Worm (Caenorhabditis elegans): ENCODE results near the gene C31C9.7.
"Not testable (repeated sequence)": the region's sequence is repeated elsewhere in the genome, so short reads cannot be mapped to it uniquely, and the experiment has no call there.

C31C9.7 gene

DNA sequence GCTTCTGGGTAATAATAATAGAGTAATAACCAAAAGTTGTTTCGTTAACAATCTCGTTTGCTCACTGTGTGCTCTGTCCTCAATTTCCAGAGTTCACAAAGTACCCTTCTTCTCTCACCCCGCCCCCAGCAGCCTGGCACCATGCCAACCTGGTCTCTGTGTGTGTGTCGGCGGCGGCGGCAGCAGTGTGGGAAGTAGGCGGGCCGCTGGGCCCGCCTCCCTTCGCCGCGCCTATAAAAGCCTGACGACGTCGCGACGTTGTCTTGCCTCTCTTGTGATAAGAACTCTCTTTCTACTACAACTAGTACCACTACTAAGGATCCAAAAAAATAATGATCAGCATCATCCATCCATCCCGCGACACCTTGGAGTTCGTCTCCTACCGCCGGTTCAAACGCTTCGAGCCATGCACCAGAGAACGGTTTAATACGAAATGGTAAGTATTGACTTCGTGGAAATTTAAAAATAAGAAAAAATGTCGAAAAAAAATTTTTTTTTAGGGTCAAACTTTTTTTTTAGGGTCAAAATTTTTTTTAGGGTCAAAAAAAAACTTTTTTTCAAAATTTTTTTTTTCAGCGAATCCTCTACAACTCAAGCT, at the start of gene C31C9.7:
TSS of gene C31C9.7 (plus strand) at position 261 of the 598 bp plus-strand sequence.
- TF ChIP-seq W03F9.2 (tag; optimal IDR thresholded peaks at IDR 0.05) (no peak), him-1 (tag; optimal IDR thresholded peaks at IDR 0.05) (no peak), dao-5 (tag; optimal IDR thresholded peaks at IDR 0.05) (no peak)

DNA sequence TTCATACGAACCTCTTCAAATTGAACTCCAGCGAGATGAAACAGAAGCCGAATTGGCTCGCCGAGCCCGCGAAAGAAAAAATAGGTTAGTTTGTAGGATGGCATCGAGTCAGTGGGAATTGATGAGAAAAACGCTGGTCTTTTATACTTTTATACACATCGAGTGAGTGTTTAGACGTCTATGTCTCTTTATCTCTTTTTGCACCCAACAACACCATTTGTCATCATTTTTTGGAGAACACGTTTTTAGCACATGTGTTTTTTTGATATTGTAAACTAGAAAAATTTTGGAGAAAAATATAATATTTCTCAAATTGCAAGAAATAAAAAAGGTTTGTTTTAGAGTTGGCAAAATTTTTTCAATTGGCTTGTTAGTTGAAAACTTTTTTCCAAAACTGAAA, 44.6 kb upstream of the C31C9.7 start, which contains the start of gene gst-16:
TSS of gene gst-16 (minus strand) at position 111 of the 400 bp plus-strand sequence.
- no peak for TF ChIP-seq W03F9.2 (tag; optimal IDR thresholded peaks at IDR 0.05)
- TF ChIP-seq him-1 (tag; optimal IDR thresholded peaks at IDR 0.05): no peak
- no peak for TF ChIP-seq dao-5 (tag; optimal IDR thresholded peaks at IDR 0.05)

DNA sequence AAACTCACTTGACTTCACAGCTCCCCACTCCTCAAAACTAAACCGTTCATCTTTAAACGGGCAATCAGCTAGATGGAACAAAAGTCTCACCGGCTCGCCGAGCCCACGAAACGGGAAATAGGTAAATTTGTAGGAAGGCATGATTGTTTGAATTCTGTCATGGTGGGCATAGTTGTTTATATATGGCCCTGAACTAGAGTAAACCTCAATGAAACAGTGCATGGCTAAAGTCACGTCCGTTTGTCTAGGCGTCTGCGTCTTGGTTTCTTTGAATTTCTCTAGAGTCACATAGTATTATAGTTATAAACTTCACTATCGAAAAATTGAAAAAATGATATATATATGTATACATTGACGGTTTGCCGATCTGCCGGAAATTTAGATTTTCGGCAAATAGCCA, 41.9 kb upstream of the C31C9.7 start, which contains the start of gene gst-19:
TSS of gene gst-19 (minus strand) at position 145 of the 400 bp plus-strand sequence.
- TF ChIP-seq him-1 (tag; optimal IDR thresholded peaks at IDR 0.05) (no peak), dao-5 (tag; optimal IDR thresholded peaks at IDR 0.05) (no peak), W03F9.2 (tag; optimal IDR thresholded peaks at IDR 0.05) (no peak)

DNA sequence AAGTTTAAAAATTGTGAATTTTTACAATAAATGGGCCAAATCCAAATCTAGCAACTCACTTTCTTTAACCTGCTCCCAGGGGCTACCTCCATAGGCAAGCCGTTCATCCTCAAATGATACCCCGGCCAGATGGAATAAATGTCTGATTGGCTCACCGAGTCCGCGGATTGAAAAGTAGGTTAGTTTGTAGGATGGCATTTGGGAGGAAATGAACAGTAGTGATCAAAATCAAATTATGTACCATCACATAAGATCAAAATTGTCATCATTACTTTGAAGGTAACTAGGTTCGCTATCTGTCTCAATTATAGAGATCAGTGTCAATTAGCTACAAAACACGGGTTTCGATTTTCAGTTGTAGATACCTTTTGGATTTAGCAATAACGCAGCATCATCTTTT, 38.2 kb upstream of the C31C9.7 start, which contains the start of the genes gst-17 and gst-18:
TSS of gene gst-17 (minus strand) at position 101 of the 400 bp plus-strand sequence.
TSS of gene gst-18 (minus strand) at position 198 of the 400 bp plus-strand sequence.
- TF ChIP-seq W03F9.2 (tag; optimal IDR thresholded peaks at IDR 0.05): no peak
- no peak for TF ChIP-seq dao-5 (tag; optimal IDR thresholded peaks at IDR 0.05)
- no peak for TF ChIP-seq him-1 (tag; optimal IDR thresholded peaks at IDR 0.05)

DNA sequence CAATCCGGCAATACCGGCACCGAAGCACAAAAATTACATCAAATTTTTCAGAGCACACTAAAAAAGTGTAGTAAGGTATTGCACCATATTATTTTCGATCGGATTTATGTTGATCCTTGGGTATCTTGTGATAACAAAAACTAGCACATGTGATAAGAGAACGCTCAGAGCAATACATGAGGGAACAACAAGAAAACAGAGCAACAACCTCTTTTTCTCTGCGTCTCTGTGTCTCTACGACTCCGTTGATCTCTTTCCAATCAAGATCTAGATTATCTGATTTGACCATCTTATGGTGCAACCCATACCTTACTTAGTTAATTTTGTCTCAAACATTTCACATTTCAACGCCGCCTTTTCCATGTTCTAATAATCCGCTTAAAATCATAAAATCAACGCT, 36.7 kb upstream of the C31C9.7 start, which contains the start of gene tag-10:
TSS of gene tag-10 (plus strand) at position 347 of the 400 bp plus-strand sequence.
- TF ChIP-seq him-1 (tag; optimal IDR thresholded peaks at IDR 0.05): no peak
- TF ChIP-seq dao-5 (tag; optimal IDR thresholded peaks at IDR 0.05): no peak
- TF ChIP-seq W03F9.2 (tag; optimal IDR thresholded peaks at IDR 0.05): no peak

DNA sequence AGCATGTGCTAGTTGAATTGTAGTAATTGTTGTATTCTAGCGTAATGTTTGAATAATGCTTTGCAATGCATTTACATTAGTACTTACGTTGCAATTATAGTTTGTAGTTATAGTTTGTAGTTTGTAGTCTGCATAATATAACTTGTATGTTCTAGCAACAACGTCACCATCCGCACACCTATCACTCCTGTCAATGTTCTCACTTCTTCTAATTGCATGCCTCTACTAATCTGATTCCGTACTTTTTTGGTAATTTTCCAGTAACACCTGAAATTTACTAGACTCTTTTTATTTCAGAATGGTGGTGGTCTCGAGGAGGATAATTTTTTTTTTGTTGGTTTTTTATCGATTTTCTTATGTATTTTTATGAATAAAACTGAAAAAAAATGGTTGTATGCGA, 32.3 kb upstream of the C31C9.7 start:
- TF ChIP-seq W03F9.2 (tag; optimal IDR thresholded peaks at IDR 0.05) (no peak), him-1 (tag; optimal IDR thresholded peaks at IDR 0.05) (no peak), dao-5 (tag; optimal IDR thresholded peaks at IDR 0.05) (no peak)

DNA sequence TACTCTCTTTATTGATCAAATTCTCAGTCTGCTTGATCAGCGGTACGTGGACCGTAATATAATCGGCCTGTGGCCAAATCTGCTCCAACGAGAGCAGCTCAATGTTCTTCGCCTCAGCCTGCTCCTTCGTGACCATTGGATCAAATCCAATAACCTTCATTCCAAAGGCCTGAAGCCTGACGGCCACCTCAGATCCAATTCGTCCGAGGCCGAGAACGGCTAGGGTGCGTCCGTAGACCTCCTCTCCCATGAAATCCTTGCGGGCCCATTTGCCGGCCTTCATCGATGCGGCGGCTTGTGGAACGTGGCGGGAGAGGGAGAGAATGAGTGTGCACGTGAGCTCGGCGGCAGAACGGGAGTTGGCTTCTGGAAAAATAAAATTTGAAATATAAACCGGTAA, 31.4 kb upstream of the C31C9.7 start:
- no peak for TF ChIP-seq W03F9.2 (tag; optimal IDR thresholded peaks at IDR 0.05)
- TF ChIP-seq dao-5 (tag; optimal IDR thresholded peaks at IDR 0.05): no peak
- TF ChIP-seq him-1 (tag; optimal IDR thresholded peaks at IDR 0.05): no peak

DNA sequence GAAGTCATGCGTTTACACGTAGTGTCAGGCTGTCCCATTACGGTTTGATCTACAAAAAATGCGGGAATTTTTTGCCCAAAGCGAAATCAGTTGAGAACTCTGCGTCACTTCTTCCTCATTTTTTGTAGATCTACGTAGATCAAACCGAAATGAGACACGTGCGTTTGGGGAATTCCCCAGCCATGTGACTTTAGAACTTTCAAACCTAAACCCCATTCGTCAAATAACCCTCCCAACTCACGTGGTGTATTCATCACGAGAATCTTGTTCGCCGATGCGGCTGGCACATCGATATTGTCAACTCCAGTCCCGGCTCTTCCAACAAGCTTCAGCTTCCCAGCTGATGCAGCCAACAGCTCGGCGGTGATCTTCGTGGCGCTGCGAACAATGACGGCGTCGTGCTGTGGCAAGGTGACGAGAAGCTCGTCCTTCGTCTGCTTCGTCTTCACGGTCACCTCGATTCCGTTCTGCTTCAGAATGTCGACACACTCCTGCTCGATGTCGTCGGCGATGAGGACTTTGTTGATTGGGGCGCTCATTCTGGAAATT, 30.9 kb upstream of the C31C9.7 start, which contains the start of gene phdh-1:
TSS of gene phdh-1 (minus strand) at position 540 of the 549 bp plus-strand sequence.
- no peak for TF ChIP-seq W03F9.2 (tag; optimal IDR thresholded peaks at IDR 0.05)
- no peak for TF ChIP-seq dao-5 (tag; optimal IDR thresholded peaks at IDR 0.05)
- TF ChIP-seq him-1 (tag; optimal IDR thresholded peaks at IDR 0.05): no peak

DNA sequence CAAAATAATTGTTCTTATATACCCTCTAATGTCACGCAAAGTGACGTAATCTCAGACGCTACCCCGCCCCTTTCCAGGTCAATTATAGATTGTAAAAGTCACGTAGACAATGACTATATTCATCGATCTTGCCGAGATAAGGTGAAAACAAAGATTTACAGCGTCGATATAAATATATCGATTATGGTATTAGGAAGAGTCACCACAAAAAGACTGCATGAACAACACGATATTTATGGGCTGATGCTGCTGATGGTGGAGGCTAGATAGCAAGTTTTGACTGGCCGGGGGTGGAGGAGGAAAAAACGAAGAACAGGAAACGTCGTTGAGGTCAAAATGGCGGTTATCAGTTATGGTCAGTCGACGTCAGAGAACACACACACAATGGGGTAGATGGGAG, 30.3 kb upstream of the C31C9.7 start:
- TF ChIP-seq dao-5 (tag; optimal IDR thresholded peaks at IDR 0.05) (no peak), W03F9.2 (tag; optimal IDR thresholded peaks at IDR 0.05) (no peak), him-1 (tag; optimal IDR thresholded peaks at IDR 0.05) (no peak)

DNA sequence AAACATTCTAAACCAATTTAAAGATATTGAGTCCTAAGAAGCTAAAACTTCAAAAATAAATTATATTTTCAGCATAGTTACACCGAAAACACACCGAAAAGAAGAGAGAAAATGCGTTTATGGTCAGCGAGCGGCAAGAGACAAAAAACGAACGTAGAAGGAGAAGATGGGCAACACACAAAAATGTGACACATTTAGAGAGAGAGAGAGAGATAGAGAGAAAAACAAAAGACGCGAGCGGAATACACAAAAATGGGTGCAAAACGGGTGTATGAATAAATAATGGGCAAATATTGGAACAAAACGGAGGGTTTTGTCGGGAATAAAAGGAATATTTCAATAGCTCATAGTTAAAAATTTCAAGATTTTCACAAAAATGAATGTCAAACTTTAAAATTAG, 28.7 kb upstream of the C31C9.7 start:
- no peak for TF ChIP-seq dao-5 (tag; optimal IDR thresholded peaks at IDR 0.05)
- no peak for TF ChIP-seq him-1 (tag; optimal IDR thresholded peaks at IDR 0.05)
- no peak for TF ChIP-seq W03F9.2 (tag; optimal IDR thresholded peaks at IDR 0.05)

DNA sequence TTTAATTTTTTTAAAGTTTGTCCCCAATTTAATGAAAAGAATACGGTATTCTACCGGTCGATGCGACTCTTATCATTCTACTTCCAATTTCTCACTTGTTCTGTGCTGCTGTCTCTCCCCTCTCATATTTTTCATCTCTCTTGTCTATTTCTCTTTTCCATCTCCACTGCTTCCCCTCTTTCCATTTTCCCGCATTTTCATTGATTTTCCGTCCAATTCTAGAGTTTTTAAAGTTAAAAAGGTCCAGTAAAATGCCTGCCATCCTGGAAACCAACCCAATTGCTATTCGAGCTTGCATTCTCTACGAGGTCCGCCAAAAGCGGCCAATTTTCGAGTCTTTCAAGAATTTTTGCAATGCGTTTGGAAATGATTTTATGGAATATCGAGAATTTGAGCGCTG, 27.6 kb upstream of the C31C9.7 start, which contains the start of gene fbxa-167:
TSS of gene fbxa-167 (plus strand) at position 179 of the 400 bp plus-strand sequence.
- TF ChIP-seq dao-5 (tag; optimal IDR thresholded peaks at IDR 0.05) (no peak), W03F9.2 (tag; optimal IDR thresholded peaks at IDR 0.05) (no peak)

DNA sequence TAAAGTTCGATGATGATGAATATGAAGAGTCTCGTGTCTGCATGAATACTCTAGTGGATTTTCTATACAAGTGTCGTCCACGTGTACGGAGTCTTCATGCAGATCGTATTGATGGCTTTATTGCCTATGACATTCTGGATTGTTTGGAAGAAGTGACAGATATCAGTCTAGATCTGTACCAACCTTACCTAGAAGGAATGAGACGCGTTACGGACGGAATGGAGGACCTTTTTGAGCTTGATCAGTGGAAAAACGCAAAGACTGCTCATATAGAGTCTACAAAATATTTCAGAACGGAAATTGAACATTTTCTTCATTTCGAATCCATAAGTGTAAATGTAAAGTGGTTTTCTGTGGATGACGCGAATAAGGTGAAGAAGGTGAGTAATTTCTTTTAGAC, 20.7 kb upstream of the C31C9.7 start, which contains the start of gene fbxa-169:
TSS of gene fbxa-169 (plus strand) at position 301 of the 400 bp plus-strand sequence.
- TF ChIP-seq W03F9.2 (tag; optimal IDR thresholded peaks at IDR 0.05): no peak
- no peak for TF ChIP-seq him-1 (tag; optimal IDR thresholded peaks at IDR 0.05)
- TF ChIP-seq dao-5 (tag; optimal IDR thresholded peaks at IDR 0.05): no peak

DNA sequence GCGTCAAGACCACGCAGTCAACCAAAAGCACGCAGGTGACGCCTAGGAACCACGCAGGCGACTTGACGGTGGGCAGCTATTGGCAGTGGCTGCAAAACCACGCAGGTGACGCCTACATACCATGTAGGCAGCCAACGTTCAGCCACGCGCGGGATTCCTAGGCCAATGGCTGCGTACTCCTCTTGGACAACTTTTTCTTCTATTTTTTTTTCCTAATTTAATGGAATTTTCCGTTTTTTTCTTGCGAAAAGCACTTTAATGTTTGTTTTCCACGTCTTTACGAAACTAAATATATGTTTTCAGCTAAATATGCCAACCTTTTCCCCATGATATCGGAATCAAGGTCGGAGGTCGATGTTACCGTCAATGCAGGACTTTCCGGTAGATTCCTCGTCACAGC, 14.2 kb upstream of the C31C9.7 start, which contains the start of gene C31C9.9:
TSS of gene C31C9.9 (plus strand) at position 301 of the 400 bp plus-strand sequence.
- not testable (repeated sequence) for TF ChIP-seq him-1, W03F9.2, dao-5 (tag; optimal IDR thresholded peaks at IDR 0.05)

DNA sequence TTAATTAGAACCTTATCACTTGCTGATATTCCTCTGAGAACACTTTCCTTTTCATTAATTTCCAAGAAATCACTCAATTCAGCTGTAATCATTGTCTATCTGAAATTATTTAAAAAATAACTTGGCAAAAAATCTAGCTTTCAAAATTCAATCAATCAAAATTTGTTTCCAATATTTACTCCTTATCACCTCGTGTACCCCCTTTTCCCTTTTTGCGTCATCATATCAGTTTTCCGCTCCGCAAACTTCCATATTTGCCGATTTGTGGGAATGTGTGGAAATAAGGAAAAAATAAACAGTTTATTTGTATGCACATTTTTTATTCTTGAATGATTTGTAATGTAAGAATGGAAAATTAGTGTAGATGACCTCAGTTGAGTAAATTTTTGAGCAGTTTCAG, 6.9 kb upstream of the C31C9.7 start, which contains the start of gene C31C9.6:
TSS of gene C31C9.6 (minus strand) at position 101 of the 400 bp plus-strand sequence.
- TF ChIP-seq dao-5, him-1, W03F9.2 (tag; optimal IDR thresholded peaks at IDR 0.05): not testable (repeated sequence)

Measured in whole organism, L4/young adult.